Worm (Caenorhabditis elegans): ENCODE data around the gene F18A11.5.

ce11 chrII:12968448-12968969 is 45.6 kb downstream of the F18A11.5 start:
- no peak for TF ChIP-seq ama-1 (optimal IDR thresholded peaks at IDR 0.05)
- no peak for TF ChIP-seq aly-1 (tag; optimal IDR thresholded peaks at IDR 0.05)
- no peak for TF ChIP-seq flt-1 (GFP tag; IDR thresholded peaks at IDR 0.05)
- TF ChIP-seq tra-4 (tag; optimal IDR thresholded peaks at IDR 0.05), result no peak
- no peak for TF ChIP-seq sea-1 (GFP tag; conservative IDR thresholded peaks at IDR 0.05)
- no peak for TF ChIP-seq hmbx-1 (tag; optimal IDR thresholded peaks at IDR 0.05)
- no peak for TF ChIP-seq F13C5.2 (tag; optimal IDR thresholded peaks at IDR 0.05)
- TF ChIP-seq scrt-1 (GFP tag; IDR thresholded peaks at IDR 0.05), result 0 out of 2 replicates have a peak, but pooled peaks have one; percentile 30
- TF ChIP-seq ceh-13 (GFP tag; optimal IDR thresholded peaks at IDR 0.05), result no peak

Measured in whole organism, early embryonic.